Fruit fly (Drosophila melanogaster) whole organism, embryonic: ENCODE results near the gene CG43078.
A peak's percentile ranks its signal among the peaks of the same experiment; 100 is the strongest.

Experiments
- Asciz ChIP-seq: fragments of 200-800 bp; sonication (Bioruptor generic); optimal IDR thresholded peaks from 2 replicates; lab custom pipeline; 2017; ENCODE audit warnings: missing biosample characterization, mild to moderate bottlenecking, missing genetic modification characterization, missing genetic modification reagents
- Blimp-1 ChIP-seq: fragments of 200-800 bp; sonication (Bioruptor generic); optimal IDR thresholded peaks from 3 replicates; lab custom pipeline; 2018; ENCODE audit warnings: missing biosample characterization, missing genetic modification characterization, mild to moderate bottlenecking, moderate library complexity, missing genetic modification reagents
- C15 ChIP-seq: fragments of 200-800 bp; sonication (Bioruptor generic); IDR thresholded peaks from 3 replicates; pipeline ENCODE4 v1.3.6; 2022; ENCODE audit warnings: missing biosample characterization, missing genetic modification characterization
- CG12219 ChIP-seq: fragments of 200-800 bp; sonication (Bioruptor generic); optimal IDR thresholded peaks from 3 replicates; lab custom pipeline; 2018; ENCODE audit warnings: missing biosample characterization, mild to moderate bottlenecking, missing genetic modification characterization
- CG1233 ChIP-seq: fragments of 200-800 bp; sonication (Bioruptor generic); optimal IDR thresholded peaks from 4 replicates; lab custom pipeline; 2018; ENCODE audit warnings: missing biosample characterization, mild to moderate bottlenecking, missing genetic modification characterization
- CG14441 ChIP-seq: fragments of 200-800 bp; sonication (Bioruptor generic); IDR thresholded peaks from 2 replicates; pipeline ENCODE4 v1.3.6; 2022; ENCODE audit warnings: missing biosample characterization, missing genetic modification characterization
- CG15269 ChIP-seq: fragments of 200-800 bp; sonication (Bioruptor generic); optimal IDR thresholded peaks from 2 replicates; lab custom pipeline; 2018; ENCODE audit warnings: missing biosample characterization, mild to moderate bottlenecking, missing genetic modification characterization, moderate library complexity
- CG1529 ChIP-seq: fragments of 200-800 bp; sonication (Bioruptor generic); optimal IDR thresholded peaks from 3 replicates; lab custom pipeline; 2018; ENCODE audit warnings: missing biosample characterization, missing genetic modification characterization
- CG15696 ChIP-seq: fragments of 200-800 bp; sonication (Bioruptor generic); optimal IDR thresholded peaks from 2 replicates; lab custom pipeline; 2019; ENCODE audit warnings: missing biosample characterization, mild to moderate bottlenecking, missing genetic modification characterization, moderate library complexity
- CG17385 ChIP-seq: fragments of 200-800 bp; sonication (Bioruptor generic); optimal IDR thresholded peaks from 3 replicates; lab custom pipeline; 2018; ENCODE audit warnings: missing biosample characterization, mild to moderate bottlenecking, missing genetic modification characterization
- CG17568 ChIP-seq: fragments of 200-800 bp; sonication (Bioruptor generic); optimal IDR thresholded peaks from 2 replicates; lab custom pipeline; 2018; ENCODE audit warnings: missing biosample characterization, mild to moderate bottlenecking, missing genetic modification characterization, moderate library complexity
- CG17829 ChIP-seq: fragments of 200-800 bp; optimal IDR thresholded peaks from 2 replicates; lab custom pipeline; 2019; ENCODE audit warnings: missing biosample characterization, mild to moderate bottlenecking, missing genetic modification characterization, moderate library complexity
- CG18599 ChIP-seq: fragments of 200-800 bp; sonication (Bioruptor generic); optimal IDR thresholded peaks from 3 replicates; lab custom pipeline; 2017; ENCODE audit warnings: missing biosample characterization, missing genetic modification characterization, mild to moderate bottlenecking, moderate library complexity, missing genetic modification reagents
- CG18619 ChIP-seq: fragments of 200-800 bp; sonication (Bioruptor generic); optimal IDR thresholded peaks from 3 replicates; lab custom pipeline; 2017; ENCODE audit warnings: missing biosample characterization, mild to moderate bottlenecking, missing genetic modification characterization
- CG18764 ChIP-seq: fragments of 200-800 bp; sonication (Bioruptor generic); optimal IDR thresholded peaks from 3 replicates; lab custom pipeline; 2016; ENCODE audit warnings: missing biosample characterization, missing genetic modification characterization
- CG2678 ChIP-seq: fragments of 200-800 bp; sonication (Bioruptor generic); optimal IDR thresholded peaks from 3 replicates; lab custom pipeline; 2019; ENCODE audit warnings: missing biosample characterization, mild to moderate bottlenecking, missing genetic modification characterization, moderate library complexity
- CG3163 ChIP-seq: fragments of 200-800 bp; sonication (Bioruptor generic); optimal IDR thresholded peaks from 3 replicates; lab custom pipeline; 2016; ENCODE audit warnings: missing biosample characterization, missing genetic modification characterization
- CG33557 ChIP-seq: fragments of 200-800 bp; sonication (Bioruptor generic); optimal IDR thresholded peaks from 2 replicates; lab custom pipeline; 2019; ENCODE audit warnings: missing biosample characterization, mild to moderate bottlenecking, missing genetic modification characterization, moderate library complexity
- CG3407 ChIP-seq: fragments of 200-800 bp; sonication (Bioruptor generic); optimal IDR thresholded peaks from 2 replicates; lab custom pipeline; 2018; ENCODE audit warnings: missing biosample characterization, mild to moderate bottlenecking, missing genetic modification characterization
- CG34422 ChIP-seq: fragments of 200-800 bp; sonication (Bioruptor generic); IDR thresholded peaks from 3 replicates; pipeline ENCODE4 v1.3.6; 2022; ENCODE audit warnings: missing biosample characterization, missing genetic modification characterization
- CG4820 ChIP-seq: fragments of 200-800 bp; sonication (Bioruptor generic); optimal IDR thresholded peaks from 3 replicates; lab custom pipeline; 2016; ENCODE audit warnings: missing biosample characterization, missing genetic modification characterization
- CG7372 ChIP-seq: fragments of 200-800 bp; sonication (Bioruptor generic); IDR thresholded peaks from 2 replicates; pipeline ENCODE4 v1.3.6; 2022; ENCODE audit warnings: missing biosample characterization, missing genetic modification characterization
- CG9437 ChIP-seq: fragments of 200-800 bp; sonication (Bioruptor generic); optimal IDR thresholded peaks from 2 replicates; lab custom pipeline; 2018; ENCODE audit warnings: missing biosample characterization, mild to moderate bottlenecking, missing genetic modification characterization
- Dek ChIP-seq: fragments of 200-800 bp; sonication (Bioruptor generic); optimal IDR thresholded peaks from 3 replicates; lab custom pipeline; 2019; ENCODE audit warnings: missing biosample characterization, mild to moderate bottlenecking, missing genetic modification characterization, moderate library complexity
- Eip74EF ChIP-seq, 2 experiments: fragments of 200-800 bp in 1 of 2; fragments of >200 bp in 1 of 2; sonication (Bioruptor generic) in 1 of 2; optimal IDR thresholded peaks; 2 replicates each; lab custom pipeline; 2017 to 2019; ENCODE audit warnings: missing biosample characterization in 2 of 2, missing genetic modification characterization in 2 of 2, mild to moderate bottlenecking in 1 of 2, moderate library complexity in 1 of 2
- Mrtf ChIP-seq: fragments of 200-800 bp; sonication (Bioruptor generic); IDR thresholded peaks from 3 replicates; pipeline ENCODE4 v1.3.6; 2022; ENCODE audit warnings: missing biosample characterization, missing genetic modification characterization
- Opbp ChIP-seq: fragments of 200-800 bp; sonication (Bioruptor generic); IDR thresholded peaks from 3 replicates; pipeline ENCODE4 v1.3.6; 2022; ENCODE audit warnings: missing biosample characterization, missing genetic modification characterization; ENCODE audit not compliant: partially characterized antibody
- Rfx ChIP-seq: fragments of 200-800 bp; sonication (Bioruptor generic); IDR thresholded peaks from 2 replicates; pipeline ENCODE4 v1.3.6; 2022; ENCODE audit warnings: missing biosample characterization, missing genetic modification characterization
- Scr ChIP-seq: fragments of 200-800 bp; sonication (Bioruptor generic); IDR thresholded peaks from 2 replicates; pipeline ENCODE4 v1.3.6; 2022; ENCODE audit warnings: missing biosample characterization, missing genetic modification characterization; ENCODE audit not compliant: partially characterized antibody
- Spps ChIP-seq: fragments of 200-800 bp; sonication (Bioruptor generic); optimal IDR thresholded peaks from 2 replicates; lab custom pipeline; 2018; ENCODE audit warnings: missing biosample characterization, mild to moderate bottlenecking, missing genetic modification characterization
- Taf1 ChIP-seq: fragments of 200-800 bp; sonication (Bioruptor generic); IDR thresholded peaks from 2 replicates; pipeline ENCODE4 v1.3.6; 2022; ENCODE audit warnings: missing biosample characterization, missing genetic modification characterization
- Tbp ChIP-seq: fragments of >200 bp; optimal IDR thresholded peaks from 2 replicates; lab custom pipeline; 2018; ENCODE audit warnings: missing biosample characterization, missing genetic modification characterization
- Trl ChIP-seq, 3 experiments: fragments of >200 bp in 2 of 3; fragments of 200-800 bp in 1 of 3; sonication (Bioruptor generic) in 1 of 3; optimal IDR thresholded peaks; 2 replicates in 1 of 3; 3 replicates in 2 of 3; lab custom pipeline; 2016 to 2017; ENCODE audit warnings: missing biosample characterization in 1 of 3, missing genetic modification characterization in 1 of 3
- Usf ChIP-seq: fragments of 200-800 bp; sonication (Bioruptor generic); optimal IDR thresholded peaks from 2 replicates; lab custom pipeline; 2017; ENCODE audit warnings: missing genotype, missing biosample characterization, missing genetic modification characterization
- abd-A ChIP-seq: fragments of 200-800 bp; sonication (Bioruptor generic); optimal IDR thresholded peaks from 3 replicates; lab custom pipeline; 2019; ENCODE audit warnings: missing biosample characterization, mild to moderate bottlenecking, missing genetic modification characterization, moderate library complexity
- ase ChIP-seq: fragments of 200-800 bp; sonication (Bioruptor generic); IDR thresholded peaks from 3 replicates; pipeline ENCODE4 v1.3.6; 2022; ENCODE audit warnings: missing biosample characterization, missing genetic modification characterization
- az2 ChIP-seq: fragments of 200-800 bp; sonication (Bioruptor generic); optimal IDR thresholded peaks from 3 replicates; lab custom pipeline; 2016; ENCODE audit warnings: missing biosample characterization, missing genetic modification characterization
- bsh ChIP-seq, 2 experiments: fragments of 200-800 bp; sonication (Bioruptor generic); optimal IDR thresholded peaks; 2 replicates each; lab custom pipeline; 2017 to 2018; ENCODE audit warnings: mild to moderate bottlenecking in 2 of 2, missing biosample characterization in 2 of 2, missing genetic modification characterization in 2 of 2, moderate library complexity in 1 of 2
- cas ChIP-seq: fragments of 200-800 bp; sonication (Bioruptor generic); IDR thresholded peaks from 2 replicates; pipeline ENCODE4 v1.3.6; 2022; ENCODE audit warnings: missing biosample characterization, missing genetic modification characterization
- chn ChIP-seq: fragments of 200-800 bp; sonication (Bioruptor generic); optimal IDR thresholded peaks from 2 replicates; lab custom pipeline; 2016; ENCODE audit warnings: missing biosample characterization, missing genetic modification characterization
- fd64A ChIP-seq: fragments of 200-800 bp; sonication (Bioruptor generic); optimal IDR thresholded peaks from 3 replicates; lab custom pipeline; 2018; ENCODE audit warnings: missing biosample characterization, mild to moderate bottlenecking, missing genetic modification characterization
- hb ChIP-seq: fragments of 200-800 bp; sonication (Bioruptor generic); IDR thresholded peaks from 3 replicates; pipeline ENCODE4 v1.3.6; 2022; ENCODE audit warnings: missing biosample characterization, missing genetic modification characterization; ENCODE audit not compliant: partially characterized antibody
- maf-S ChIP-seq: fragments of 200-800 bp; sonication (Bioruptor generic); optimal IDR thresholded peaks from 2 replicates; lab custom pipeline; 2016; ENCODE audit warnings: missing biosample characterization, missing genetic modification characterization
- nerfin-1 ChIP-seq: fragments of 200-800 bp; sonication (Bioruptor generic); optimal IDR thresholded peaks from 3 replicates; lab custom pipeline; 2019; ENCODE audit warnings: missing biosample characterization, mild to moderate bottlenecking, missing genetic modification characterization, moderate library complexity
- nmo ChIP-seq: fragments of 200-800 bp; sonication (Bioruptor generic); optimal IDR thresholded peaks from 2 replicates; lab custom pipeline; 2018; ENCODE audit warnings: missing biosample characterization, mild to moderate bottlenecking, missing genetic modification characterization, moderate library complexity
- ranshi ChIP-seq: fragments of 200-800 bp; sonication (Bioruptor generic); IDR thresholded peaks from 2 replicates; pipeline ENCODE4 v1.3.6; 2022; ENCODE audit warnings: missing biosample characterization, missing genetic modification characterization
- row ChIP-seq: fragments of 200-800 bp; sonication (Bioruptor generic); IDR thresholded peaks from 3 replicates; pipeline ENCODE4 v1.3.6; 2022; ENCODE audit warnings: missing biosample characterization, missing genetic modification characterization
- sens ChIP-seq: fragments of 200-800 bp; sonication (Bioruptor generic); peaks from one replicate; lab custom pipeline; 2016; ENCODE audit warnings: missing biosample characterization, missing genetic modification characterization
- unpg ChIP-seq: fragments of 200-800 bp; sonication (Bioruptor generic); optimal IDR thresholded peaks from 3 replicates; lab custom pipeline; 2018; ENCODE audit warnings: missing biosample characterization, mild to moderate bottlenecking, missing genetic modification characterization, moderate library complexity

Gene CG43078

DNA sequence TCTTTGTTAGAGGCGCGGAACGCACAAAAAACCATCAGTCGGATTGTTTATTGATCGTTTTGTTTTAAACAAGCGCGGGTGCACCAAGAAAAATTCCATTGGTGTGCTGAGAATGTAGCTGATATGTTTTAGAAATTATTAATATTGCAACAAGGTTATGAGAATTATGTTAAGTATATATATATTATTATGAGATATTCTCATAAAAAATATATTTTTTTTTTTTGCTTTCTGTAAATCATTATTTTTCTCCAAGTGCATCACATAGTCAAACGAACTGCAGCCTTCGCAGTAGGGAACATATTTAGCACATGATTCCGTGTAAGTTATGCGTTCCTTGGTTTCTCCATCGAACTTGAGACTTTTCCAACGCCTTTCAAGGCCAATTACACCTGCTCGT, 52.4 kb downstream of the CG43078 start (continued):
- peak; percentile 13 for TF ChIP-seq CG1529 (GFP tag; lab: Kevin White, UChicago)
- TF ChIP-seq CG14441 (GFP tag; lab: Robert Waterston, UW), result peak; percentile 77
- TF ChIP-seq CG17385, result peak; percentile 45
- TF ChIP-seq CG12219 (GFP tag; lab: Kevin White, UChicago), result peak; percentile 19
- TF ChIP-seq CG15696 (tag; lab: Kevin White, UChicago), result peak; percentile 61
- TF ChIP-seq CG33557 (GFP tag; lab: Kevin White, UChicago), result peak; percentile 18
- TF ChIP-seq CG3407, result peak; percentile 11
- peak; percentile 59 for TF ChIP-seq abd-A (tag; lab: Kevin White, UChicago)
- TF ChIP-seq nerfin-1 (tag; lab: Kevin White, UChicago), result peak; percentile 29
- peak; percentile 81 for TF ChIP-seq CG7372 (GFP tag; lab: Robert Waterston, UW)
- 0 out of 2 replicates have a peak, but pooled peaks have one; percentile 11 for TF ChIP-seq cas (GFP tag; lab: Robert Waterston, UW)
- TF ChIP-seq Blimp-1 (GFP tag; lab: Kevin White, UChicago), result peak; percentile 81
- TF ChIP-seq CG2678, result peak; percentile 83
- no peak for TF ChIP-seq Opbp (GFP tag; lab: Robert Waterston, UW)
- TF ChIP-seq Rfx (GFP tag; lab: Robert Waterston, UW), result peak; percentile 80
- TF ChIP-seq Spps (tag; lab: Kevin White, UChicago), result peak; percentile 40
- TF ChIP-seq az2 (GFP tag; lab: Kevin White, UChicago), result peak; percentile 51
- peak; percentile 84 for TF ChIP-seq ranshi (GFP tag; lab: Robert Waterston, UW)
- no peak for TF ChIP-seq maf-S (GFP tag; lab: Kevin White, UChicago)
- no peak for TF ChIP-seq hb
- peak in 1 of 2 experiments; percentile 78 for TF ChIP-seq bsh (GFP tag; optimal IDR thresholded peaks at IDR 0.05; lab: Kevin White, UChicago)
- TF ChIP-seq CG15269 (tag; lab: Kevin White, UChicago), result peak; percentile 74
- no peak for TF ChIP-seq Trl (optimal IDR thresholded peaks at IDR 0.05; lab: Kevin White, UChicago)
- TF ChIP-seq Trl (GFP tag; optimal IDR thresholded peaks at IDR 0.05; lab: Kevin White, UChicago), result no peak
- TF ChIP-seq row, result peak; percentile 81
- peak; percentile 39; the same call in 1 of the 2 replicates for TF ChIP-seq Taf1
- TF ChIP-seq CG18619 (GFP tag; lab: Kevin White, UChicago), result no peak
- TF ChIP-seq CG34422, result peak; percentile 82
- TF ChIP-seq Mrtf (GFP tag; lab: Robert Waterston, UW), result peak; percentile 58; the same call in 2 of the 3 replicates
- peak; percentile 19 for TF ChIP-seq CG18764 (GFP tag; lab: Kevin White, UChicago)
- TF ChIP-seq ase (GFP tag; lab: Robert Waterston, UW), result peak; percentile 72
- peak; percentile 42 for TF ChIP-seq Dek (tag; lab: Kevin White, UChicago)
- TF ChIP-seq Asciz (GFP tag; lab: Kevin White, UChicago), result peak; percentile 49
- no peak for TF ChIP-seq CG17568 (GFP tag; lab: Kevin White, UChicago)
- no peak for TF ChIP-seq chn (GFP tag; lab: Kevin White, UChicago)
- peak; percentile 91 for TF ChIP-seq nmo (GFP tag; lab: Kevin White, UChicago)
- no peak for TF ChIP-seq C15 (GFP tag; lab: Robert Waterston, UW)
- TF ChIP-seq Scr, result no peak
- TF ChIP-seq fd64A (GFP tag; lab: Kevin White, UChicago), result no peak
- TF ChIP-seq CG1233 (GFP tag; lab: Kevin White, UChicago), result peak; percentile 63
- peak; percentile 60 for TF ChIP-seq CG18599 (GFP tag; lab: Kevin White, UChicago)
- peak in 1 of 2 experiments; percentile 63 for TF ChIP-seq Eip74EF (GFP tag; optimal IDR thresholded peaks at IDR 0.05; lab: Kevin White, UChicago)
- TF ChIP-seq sens (GFP tag; lab: Kevin White, UChicago), result peak; percentile 88
- TF ChIP-seq CG17829 (tag; lab: Kevin White, UChicago), result peak; percentile 87
- TF ChIP-seq CG4820 (GFP tag; lab: Kevin White, UChicago), result no peak
- peak; percentile 67 for TF ChIP-seq unpg (GFP tag; lab: Kevin White, UChicago)
- no peak for TF ChIP-seq CG3163 (GFP tag; lab: Kevin White, UChicago)
- peak; percentile 44 for TF ChIP-seq CG9437 (GFP tag; lab: Kevin White, UChicago)
- no peak for TF ChIP-seq Usf
- TF ChIP-seq Tbp (GFP tag; lab: Kevin White, UChicago), result no peak
